Worm (Caenorhabditis elegans): ENCODE results near the gene vps-22.

- no peak for TF ChIP-seq scrt-1 (GFP tag; IDR thresholded peaks at IDR 0.05)
- no peak for TF ChIP-seq hmbx-1 (tag; optimal IDR thresholded peaks at IDR 0.05)
- TF ChIP-seq ama-1 (optimal IDR thresholded peaks at IDR 0.05): no peak
- TF ChIP-seq hmg-4 (GFP tag; optimal IDR thresholded peaks at IDR 0.05): no peak
- TF ChIP-seq aly-1 (tag; optimal IDR thresholded peaks at IDR 0.05): no peak
- no peak for TF ChIP-seq ets-7 (tag; optimal IDR thresholded peaks at IDR 0.05)
- TF ChIP-seq hnd-1 (tag; optimal IDR thresholded peaks at IDR 0.05): no peak
These were observed 43.4 kb downstream of the vps-22 start for ce11 chrIII:4918906-4919305.
